Worm (Caenorhabditis elegans) whole organism, mixed stage, embryonic: ENCODE data around the gene bath-33.

ENCODE experiments used
- M03D4.4 ChIP-seq: sonication (generic microtip); optimal IDR thresholded peaks from 2 replicates; lab custom pipeline; 2017; ENCODE audit warnings: mild to moderate bottlenecking, missing genetic modification characterization, missing compliant biosample characterization
- ceh-39 ChIP-seq: fragments of 150-350 bp; optimal IDR thresholded peaks from 2 replicates; lab custom pipeline; 2014; ENCODE audit warnings: missing biosample characterization, missing genetic modification characterization
- ceh-43 ChIP-seq: fragments of 200-800 bp; sonication (Bioruptor generic); optimal IDR thresholded peaks from 2 replicates; lab custom pipeline; 2018; ENCODE audit warnings: mild to moderate bottlenecking, missing genetic modification characterization, moderate library complexity, missing compliant biosample characterization
- ces-1 ChIP-seq: fragments of 150-350 bp; optimal IDR thresholded peaks from 2 replicates; lab custom pipeline; 2014; ENCODE audit warnings: missing biosample characterization, missing genetic modification reagents, missing genetic modification characterization
- drap-1 ChIP-seq: fragments of 200-800 bp; sonication (Bioruptor generic); optimal IDR thresholded peaks from 3 replicates; lab custom pipeline; 2018; ENCODE audit warnings: mild to moderate bottlenecking, missing genetic modification characterization, missing compliant biosample characterization
- elt-1 ChIP-seq: sonication (generic microtip); optimal IDR thresholded peaks from 2 replicates; lab custom pipeline; 2017; ENCODE audit warnings: missing genetic modification characterization, mild to moderate bottlenecking, missing compliant biosample characterization, antibody characterized with exemption, moderate library complexity, borderline replicate concordance; ENCODE audit not compliant: insufficient read depth
- hlh-1 ChIP-seq: fragments of 150-350 bp; optimal IDR thresholded peaks from 2 replicates; lab custom pipeline; 2014; ENCODE audit warnings: missing biosample characterization, missing genetic modification reagents, missing genetic modification characterization
- lsy-2 ChIP-seq: fragments of 150-350 bp; optimal IDR thresholded peaks from 2 replicates; lab custom pipeline; 2014; ENCODE audit warnings: missing biosample characterization, missing genetic modification characterization
- nhr-237 ChIP-seq: fragments of 150-350 bp; optimal IDR thresholded peaks from 2 replicates; lab custom pipeline; 2014; ENCODE audit warnings: missing biosample characterization, missing genetic modification characterization
- nhr-76 ChIP-seq: sonication (generic microtip); optimal IDR thresholded peaks from 2 replicates; lab custom pipeline; 2017; ENCODE audit warnings: missing biosample characterization, missing genetic modification characterization
- snpc-4 ChIP-seq: fragments of 150-350 bp; optimal IDR thresholded peaks from 2 replicates; lab custom pipeline; 2014; ENCODE audit warnings: missing biosample characterization, missing genetic modification characterization
- unc-120 ChIP-seq: sonication (generic microtip); optimal IDR thresholded peaks from 2 replicates; lab custom pipeline; 2017; ENCODE audit warnings: missing genetic modification characterization, missing compliant biosample characterization; ENCODE audit not compliant: poor library complexity, severe bottlenecking
- unc-39 ChIP-seq: fragments of 150-350 bp; optimal IDR thresholded peaks from 2 replicates; lab custom pipeline; 2014; ENCODE audit warnings: missing biosample characterization, missing genetic modification characterization
- zip-8 ChIP-seq: fragments of 150-350 bp; optimal IDR thresholded peaks from 2 replicates; lab custom pipeline; 2014; ENCODE audit warnings: missing biosample characterization, missing genetic modification characterization

DNA sequence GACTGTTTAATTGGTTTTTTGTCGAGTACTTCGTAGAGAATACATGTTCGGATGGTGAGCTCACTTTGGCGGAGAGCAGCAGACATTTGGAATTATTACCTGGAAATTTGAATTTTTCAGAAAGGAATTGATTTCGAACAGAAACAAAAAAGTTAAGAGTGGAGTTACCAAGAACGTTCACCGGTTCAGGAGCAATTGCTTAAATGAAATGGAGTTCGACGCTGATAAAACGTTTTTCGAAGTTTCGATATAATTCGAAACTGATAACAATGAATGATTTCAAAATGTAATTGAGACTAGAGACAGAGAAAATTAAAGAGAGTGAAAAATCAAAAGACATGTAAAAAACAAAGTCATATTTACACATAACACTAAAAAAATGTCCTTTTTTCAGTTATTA is 4.7 kb upstream of the bath-33 start, which contains the start of gene fbxa-163:
- TF ChIP-seq drap-1 (GFP tag; lab: Kevin White, UChicago) (no peak), ceh-43 (GFP tag; lab: Kevin White, UChicago) (no peak), hlh-1 (no peak), ceh-39 (no peak), nhr-237 (tag; lab: Kevin White, UChicago) (no peak), snpc-4 (tag; lab: Kevin White, UChicago) (no peak), M03D4.4 (tag; lab: Kevin White, UChicago) (no peak), elt-1 (tag; lab: Kevin White, UChicago) (no peak), ces-1 (GFP tag; lab: Kevin White, UChicago) (no peak), unc-39 (no peak), lsy-2 (no peak), zip-8 (tag; lab: Kevin White, UChicago) (no peak), nhr-76 (tag; lab: Kevin White, UChicago) (no peak), unc-120 (tag; lab: Kevin White, UChicago) (no peak)
